Worm (Caenorhabditis elegans) whole organism, L1 larva: Measurements from ENCODE around the gene srg-55.

ENCODE experiments used
- C04F5.9 ChIP-seq: sonication (generic microtip); optimal IDR thresholded peaks from 2 replicates; lab custom pipeline; 2016; ENCODE audit warnings: missing genetic modification characterization, missing compliant biosample characterization
- Y116A8C.19 ChIP-seq: sonication (generic microtip); optimal IDR thresholded peaks from 2 replicates; lab custom pipeline; 2016; ENCODE audit warnings: missing compliant biosample characterization, missing genetic modification characterization, borderline replicate concordance
- alr-1 ChIP-seq: fragments of 200-800 bp; sonication (Bioruptor generic); optimal IDR thresholded peaks from 2 replicates; lab custom pipeline; 2018; ENCODE audit warnings: borderline replicate concordance, mild to moderate bottlenecking, missing genetic modification characterization, missing compliant biosample characterization
- blmp-1 ChIP-seq: fragments of 150-350 bp; optimal IDR thresholded peaks from 2 replicates; lab custom pipeline; 2014; ENCODE audit warnings: missing biosample characterization, missing genetic modification characterization
- ceh-63 ChIP-seq: fragments of 200-800 bp; sonication (Bioruptor generic); optimal IDR thresholded peaks from 2 replicates; lab custom pipeline; 2018; ENCODE audit warnings: mild to moderate bottlenecking, missing genetic modification characterization, missing compliant biosample characterization
- ceh-90 ChIP-seq: sonication (generic microtip); optimal IDR thresholded peaks from 2 replicates; lab custom pipeline; 2016; ENCODE audit warnings: missing genetic modification characterization, missing compliant biosample characterization
- dpl-1 ChIP-seq, 3 experiments: fragments of 150-350 bp in 2 of 3; sonication (generic microtip) in 1 of 3; optimal IDR thresholded peaks; 2 replicates each; lab custom pipeline; 2014 to 2017; ENCODE audit warnings: missing biosample characterization in 3 of 3, missing genetic modification characterization in 3 of 3, missing genetic modification reagents in 3 of 3
- dsc-1 ChIP-seq: sonication (generic microtip); optimal IDR thresholded peaks from 2 replicates; lab custom pipeline; 2016; ENCODE audit warnings: mild to moderate bottlenecking, missing genetic modification characterization, missing compliant biosample characterization
- efl-1 ChIP-seq, 4 experiments: fragments of 150-350 bp; optimal IDR thresholded peaks in 3 of 4; peaks in 1 of 4; 1 replicate in 1 of 4; 2 replicates in 3 of 4; lab custom pipeline; 2014; ENCODE audit warnings: missing biosample characterization in 2 of 4, missing genetic modification characterization in 2 of 4, missing genetic modification reagents in 2 of 4
- efl-3 ChIP-seq: fragments of 200-800 bp; sonication (Bioruptor generic); optimal IDR thresholded peaks from 2 replicates; lab custom pipeline; 2018; ENCODE audit warnings: mild to moderate bottlenecking, missing genetic modification characterization, missing compliant biosample characterization
- egl-13 ChIP-seq: sonication (generic microtip); optimal IDR thresholded peaks from 2 replicates; lab custom pipeline; 2016; ENCODE audit warnings: missing genotype, missing genetic modification reagents, missing genetic modification characterization, missing compliant biosample characterization
- elt-3 ChIP-seq, 6 experiments: fragments of 150-350 bp in 1 of 6; sonication (generic microtip); optimal IDR thresholded peaks; 2 replicates each; lab custom pipeline; 2017 to 2018; ENCODE audit warnings: missing biosample characterization in 6 of 6, missing genetic modification characterization in 6 of 6, inconsistent platforms in 1 of 6
- fkh-4 ChIP-seq: sonication (generic microtip); optimal IDR thresholded peaks from 2 replicates; lab custom pipeline; 2016; ENCODE audit warnings: missing compliant biosample characterization, missing genetic modification characterization, borderline replicate concordance
- fos-1 ChIP-seq: fragments of 150-350 bp; optimal IDR thresholded peaks from 2 replicates; lab custom pipeline; 2014; ENCODE audit warnings: missing biosample characterization, missing genetic modification characterization
- grh-1 ChIP-seq: fragments of 200-800 bp; sonication (Bioruptor generic); IDR thresholded peaks from 2 replicates; pipeline ENCODE4 v1.3.6; 2022; ENCODE audit warnings: missing genetic modification reagents, missing genetic modification characterization, missing compliant biosample characterization
- hlh-17 ChIP-seq: fragments of 200-800 bp; sonication (Bioruptor generic); optimal IDR thresholded peaks from 2 replicates; lab custom pipeline; 2018; ENCODE audit warnings: missing genetic modification characterization, mild to moderate bottlenecking, missing compliant biosample characterization, moderate library complexity, borderline replicate concordance
- hpl-2 ChIP-seq: fragments of 150-350 bp; optimal IDR thresholded peaks from 2 replicates; lab custom pipeline; 2014; ENCODE audit warnings: missing biosample characterization, missing genetic modification reagents, missing genetic modification characterization
- irx-1 ChIP-seq: sonication (generic microtip); optimal IDR thresholded peaks from 2 replicates; lab custom pipeline; 2016; ENCODE audit warnings: missing genetic modification characterization, missing compliant biosample characterization
- isw-1 ChIP-seq: fragments of 200-800 bp; sonication (Bioruptor generic); IDR thresholded peaks from 2 replicates; pipeline ENCODE4 v1.3.6; 2022; ENCODE audit warnings: missing genetic modification characterization, missing compliant biosample characterization
- jun-1 ChIP-seq: fragments of 150-350 bp; optimal IDR thresholded peaks from 2 replicates; lab custom pipeline; 2014; ENCODE audit warnings: missing biosample characterization, missing genetic modification reagents, missing genetic modification characterization
- lin-13 ChIP-seq: fragments of 150-350 bp; optimal IDR thresholded peaks from 2 replicates; lab custom pipeline; 2014; ENCODE audit warnings: missing biosample characterization, missing genetic modification reagents, missing genetic modification characterization
- lin-14 ChIP-seq: fragments of 200-800 bp; sonication (Bioruptor generic); optimal IDR thresholded peaks from 2 replicates; lab custom pipeline; 2018; ENCODE audit warnings: mild to moderate bottlenecking, missing genetic modification characterization, moderate library complexity, missing compliant biosample characterization
- lir-3 ChIP-seq: sonication (generic microtip); optimal IDR thresholded peaks from 2 replicates; lab custom pipeline; 2016; ENCODE audit warnings: mild to moderate bottlenecking, missing genetic modification characterization, moderate library complexity, missing compliant biosample characterization; ENCODE audit not compliant: poor library complexity
- lsy-2 ChIP-seq, 2 experiments: fragments of 150-350 bp; optimal IDR thresholded peaks; 2 replicates each; lab custom pipeline; 2014; ENCODE audit warnings: missing biosample characterization in 2 of 2, missing genetic modification characterization in 2 of 2
- mab-9 ChIP-seq: fragments of 200-800 bp; sonication (Bioruptor generic); IDR thresholded peaks from 2 replicates; pipeline ENCODE4 v1.3.6; 2022; ENCODE audit warnings: missing genetic modification reagents, missing genetic modification characterization, missing compliant biosample characterization
- mef-2 ChIP-seq: fragments of 150-350 bp; optimal IDR thresholded peaks from 2 replicates; lab custom pipeline; 2014; ENCODE audit warnings: missing biosample characterization, missing genetic modification characterization
- mep-1 ChIP-seq: fragments of 150-350 bp; optimal IDR thresholded peaks from 2 replicates; lab custom pipeline; 2014; ENCODE audit warnings: missing biosample characterization, missing genetic modification characterization
- nhr-11 ChIP-seq: fragments of 150-350 bp; optimal IDR thresholded peaks from 2 replicates; lab custom pipeline; 2014; ENCODE audit warnings: missing biosample characterization, missing genetic modification characterization
- nhr-12 ChIP-seq: sonication (generic microtip); optimal IDR thresholded peaks from 2 replicates; lab custom pipeline; 2017; ENCODE audit warnings: missing biosample characterization, missing genetic modification characterization
- nhr-19 ChIP-seq: fragments of 200-800 bp; sonication (Bioruptor generic); conservative IDR thresholded peaks from 2 replicates; pipeline ENCODE4 v1.3.6; 2022; ENCODE audit warnings: missing genetic modification characterization, missing compliant biosample characterization
- nhr-237 ChIP-seq: fragments of 150-350 bp; optimal IDR thresholded peaks from 2 replicates; lab custom pipeline; 2014; ENCODE audit warnings: missing biosample characterization, missing genetic modification characterization
- nhr-76 ChIP-seq: sonication (generic microtip); optimal IDR thresholded peaks from 2 replicates; lab custom pipeline; 2017; ENCODE audit warnings: missing biosample characterization, missing genetic modification characterization
- pag-3 ChIP-seq: sonication (generic microtip); optimal IDR thresholded peaks from 2 replicates; lab custom pipeline; 2017; ENCODE audit warnings: missing genetic modification characterization, mild to moderate bottlenecking, missing compliant biosample characterization, antibody characterized with exemption, borderline replicate concordance; ENCODE audit not compliant: insufficient read depth
- pax-3 ChIP-seq: fragments of 200-800 bp; sonication (Bioruptor generic); optimal IDR thresholded peaks from 2 replicates; lab custom pipeline; 2018; ENCODE audit warnings: mild to moderate bottlenecking, missing genetic modification characterization, moderate library complexity, missing compliant biosample characterization
- skn-1 ChIP-seq: fragments of 150-350 bp; optimal IDR thresholded peaks from 2 replicates; lab custom pipeline; 2014; ENCODE audit warnings: missing biosample characterization, missing genetic modification characterization
- snpc-4 ChIP-seq: fragments of 150-350 bp; optimal IDR thresholded peaks from 2 replicates; lab custom pipeline; 2014; ENCODE audit warnings: missing biosample characterization, missing genetic modification characterization
- sptf-1 ChIP-seq: fragments of 150-350 bp; optimal IDR thresholded peaks from 2 replicates; lab custom pipeline; 2014; ENCODE audit warnings: missing biosample characterization, missing genetic modification characterization
- swsn-7 ChIP-seq: sonication (generic microtip); optimal IDR thresholded peaks from 2 replicates; lab custom pipeline; 2016; ENCODE audit warnings: missing genetic modification characterization, missing compliant biosample characterization
- unc-30 ChIP-seq: sonication (generic microtip); optimal IDR thresholded peaks from 2 replicates; lab custom pipeline; 2017; ENCODE audit warnings: missing biosample characterization, missing genetic modification characterization
- unc-62 ChIP-seq: fragments of 150-350 bp; optimal IDR thresholded peaks from 2 replicates; lab custom pipeline; 2014; ENCODE audit warnings: missing biosample characterization, missing genetic modification reagents, missing genetic modification characterization
- vab-15 ChIP-seq: sonication (generic microtip); optimal IDR thresholded peaks from 2 replicates; lab custom pipeline; 2017; ENCODE audit warnings: missing genotype, mild to moderate bottlenecking, missing genetic modification characterization, missing compliant biosample characterization
- zag-1 ChIP-seq: fragments of 150-350 bp; optimal IDR thresholded peaks from 2 replicates; lab custom pipeline; 2014; ENCODE audit warnings: missing biosample characterization, missing genetic modification characterization

srg-55 gene

ce11 chrV:14943774-14944173 lies 15.6 kb upstream of the srg-55 start:
- no peak for TF ChIP-seq isw-1
- no peak for TF ChIP-seq efl-1 (optimal IDR thresholded peaks at IDR 0.05; lab: Kevin White, UChicago)
- peak in 1 of 2 experiments; percentile 7 for TF ChIP-seq efl-1 (GFP tag; optimal IDR thresholded peaks at IDR 0.05 in 1 of 2; lab: Kevin White, UChicago)

- TF ChIP-seq sptf-1 (tag; lab: Kevin White, UChicago) (no peak), alr-1 (tag; lab: Kevin White, UChicago) (no peak), mab-9 (GFP tag; lab: Robert Waterston, UW) (no peak), lsy-2 (tag; optimal IDR thresholded peaks at IDR 0.05; lab: Kevin White, UChicago) (no peak), swsn-7 (tag; lab: Kevin White, UChicago) (no peak), efl-3 (GFP tag; lab: Kevin White, UChicago) (no peak), pax-3 (tag; lab: Kevin White, UChicago) (no peak), skn-1 (tag; lab: Kevin White, UChicago) (no peak), unc-62 (GFP tag; lab: Kevin White, UChicago) (no peak), nhr-11 (tag; lab: Kevin White, UChicago) (no peak), grh-1 (GFP tag; lab: Robert Waterston, UW) (no peak), fos-1 (no peak), nhr-12 (tag; lab: Kevin White, UChicago) (no peak), pag-3 (tag; lab: Kevin White, UChicago) (no peak), mep-1 (no peak), ceh-63 (GFP tag; lab: Kevin White, UChicago) (no peak), C04F5.9 (tag; lab: Kevin White, UChicago) (no peak)
These were observed 14.8 kb upstream of the srg-55 start for ce11 chrV:14942898-14943297.

ce11 chrV:14936587-14936986 lies 8.4 kb upstream of the srg-55 start, which contains the start of gene C30G7.2:
Gene C30G7.2 (plus strand): TSS chrV:14936887.
- no peak for TF ChIP-seq nhr-11 (tag; lab: Kevin White, UChicago)
- TF ChIP-seq nhr-12 (tag; lab: Kevin White, UChicago) = no peak
- no peak for TF ChIP-seq lir-3 (tag; lab: Kevin White, UChicago)
- no peak for TF ChIP-seq fkh-4 (tag; lab: Kevin White, UChicago)
- TF ChIP-seq nhr-76 = no peak
- TF ChIP-seq efl-3 (GFP tag; lab: Kevin White, UChicago) = no peak
- TF ChIP-seq, all 84 proteins: peak for 0

ce11 chrV:14933450-14934218 lies 5.5 kb upstream of the srg-55 start:
- TF ChIP-seq swsn-7 (tag; lab: Kevin White, UChicago) (no peak), elt-3 (tag; optimal IDR thresholded peaks at IDR 0.05; lab: Kevin White, UChicago) (no peak), Y116A8C.19 (tag; lab: Kevin White, UChicago) (no peak), efl-1 (optimal IDR thresholded peaks at IDR 0.05; lab: Kevin White, UChicago) (no peak), efl-1 (GFP tag; optimal IDR thresholded peaks at IDR 0.05 in 1 of 2; lab: Kevin White, UChicago) (no peak), nhr-76 (no peak), dpl-1 (GFP tag; optimal IDR thresholded peaks at IDR 0.05; lab: Kevin White, UChicago) (no peak), snpc-4 (tag; lab: Kevin White, UChicago) (no peak), lin-14 (GFP tag; lab: Kevin White, UChicago) (peak; percentile 24), nhr-19 (GFP tag; lab: Robert Waterston, UW) (no peak), zag-1 (tag; lab: Kevin White, UChicago) (no peak), pax-3 (tag; lab: Kevin White, UChicago) (peak; percentile 6), unc-30 (tag; lab: Kevin White, UChicago) (no peak), nhr-237 (tag; lab: Kevin White, UChicago) (no peak), lin-13 (GFP tag; lab: Kevin White, UChicago) (no peak), blmp-1 (tag; lab: Kevin White, UChicago) (no peak), hpl-2 (GFP tag; lab: Kevin White, UChicago) (no peak), vab-15 (no peak), egl-13 (tag; lab: Kevin White, UChicago) (no peak), jun-1 (tag; lab: Kevin White, UChicago) (no peak), ceh-90 (tag; lab: Kevin White, UChicago) (no peak), irx-1 (tag; lab: Kevin White, UChicago) (no peak), hlh-17 (no peak), mef-2 (tag; lab: Kevin White, UChicago) (no peak), dsc-1 (tag; lab: Kevin White, UChicago) (peak; percentile 10)
